Worm (Caenorhabditis elegans): ENCODE results near the gene glb-16.

The glb-16 gene

DNA sequence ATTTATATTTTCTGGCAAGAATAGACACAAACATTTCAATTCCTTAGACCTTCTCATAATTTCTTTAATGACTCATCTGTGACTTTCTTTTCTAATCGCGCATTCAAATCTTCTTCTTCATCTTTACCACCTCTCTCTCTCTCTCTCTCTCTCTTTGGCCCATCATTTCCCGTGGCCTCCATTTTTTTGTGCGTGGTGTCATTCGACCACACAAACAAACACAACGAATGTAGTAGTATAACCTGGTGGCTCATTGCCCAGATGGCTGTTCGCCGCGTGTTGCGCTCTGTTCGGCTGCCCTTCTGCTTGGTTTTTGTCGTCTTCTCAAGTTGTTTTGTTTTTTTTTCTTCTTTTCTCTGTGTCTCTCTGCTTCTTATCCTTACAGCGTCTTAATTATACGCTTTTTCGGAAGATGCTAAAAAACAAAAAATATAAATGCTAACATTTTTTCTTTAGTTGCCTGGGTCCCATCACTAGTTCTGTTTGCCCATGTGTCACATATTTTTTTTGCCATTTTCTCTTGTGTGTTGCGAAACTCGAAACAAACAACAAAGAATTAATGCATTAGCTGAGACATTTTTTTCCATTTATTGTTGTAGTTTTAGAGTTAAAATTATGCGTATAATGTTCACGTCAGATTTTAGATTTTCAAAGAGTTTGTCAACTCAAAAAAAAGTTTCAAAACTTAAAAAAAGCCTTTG is 37.7 kb upstream of the glb-16 start:
- TF ChIP-seq hmg-4 (GFP tag; optimal IDR thresholded peaks at IDR 0.05) (peak; percentile 14), scrt-1 (GFP tag; IDR thresholded peaks at IDR 0.05) (no peak)

DNA sequence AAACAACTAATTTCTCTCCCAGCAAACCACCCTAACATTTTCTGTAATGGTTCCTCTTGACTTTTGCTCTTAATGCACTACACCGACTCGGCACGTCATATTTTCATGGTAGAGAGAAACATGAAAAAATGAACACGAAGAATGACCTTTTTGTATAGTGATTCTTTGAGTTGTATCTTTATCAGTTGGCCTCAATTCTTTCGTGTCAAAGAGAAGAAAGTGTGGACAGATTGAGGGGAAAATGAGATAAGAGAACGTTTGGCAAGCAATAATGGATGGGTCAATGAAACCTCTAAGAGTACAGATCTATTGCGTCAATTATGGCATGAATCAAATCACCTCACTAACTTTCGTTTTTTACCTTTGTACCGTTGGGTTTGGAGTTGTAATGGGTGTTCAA is 36.0 kb upstream of the glb-16 start:
- TF ChIP-seq tbx-11 (GFP tag; IDR thresholded peaks at IDR 0.05) (no peak), ets-7 (tag; optimal IDR thresholded peaks at IDR 0.05) (no peak)

DNA sequence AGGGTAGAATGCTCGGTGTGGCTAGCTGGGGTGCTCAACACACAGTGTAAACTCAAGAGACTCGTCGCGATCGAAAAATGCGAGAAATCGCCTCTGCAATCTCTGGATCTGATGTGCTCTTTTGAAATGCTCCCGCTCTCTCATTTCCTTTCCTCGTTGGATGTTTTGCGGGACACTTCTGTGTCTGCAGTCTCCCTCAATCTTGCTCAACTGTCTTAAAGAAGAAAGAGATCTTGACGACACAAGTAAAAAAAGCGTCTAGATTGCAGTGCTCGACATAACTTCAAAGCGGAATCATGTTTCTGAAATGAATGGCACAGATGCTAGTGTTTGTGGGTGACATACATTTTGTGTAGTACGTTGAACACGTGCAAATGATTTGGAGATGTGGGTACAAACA is 33.7 kb upstream of the glb-16 start:
- TF ChIP-seq aly-1 (tag; optimal IDR thresholded peaks at IDR 0.05) = no peak

ce11 chrX:7573572-7573628 is 33.5 kb upstream of the glb-16 start, which contains the start of the genes unc-98 and F08C6.18:
Gene unc-98, minus strand, starts transcription at chrX:7573619.
Gene F08C6.18, minus strand, starts transcription at chrX:7573628.
- TF ChIP-seq B0310.2 (tag; optimal IDR thresholded peaks at IDR 0.05) = no peak
- no peak for TF ChIP-seq scrt-1 (GFP tag; IDR thresholded peaks at IDR 0.05)
- TF ChIP-seq hmbx-1 (tag; optimal IDR thresholded peaks at IDR 0.05) = no peak
- no peak for TF ChIP-seq hmg-4 (GFP tag; optimal IDR thresholded peaks at IDR 0.05)
- TF ChIP-seq ceh-36 (tag; optimal IDR thresholded peaks at IDR 0.05) = no peak

DNA sequence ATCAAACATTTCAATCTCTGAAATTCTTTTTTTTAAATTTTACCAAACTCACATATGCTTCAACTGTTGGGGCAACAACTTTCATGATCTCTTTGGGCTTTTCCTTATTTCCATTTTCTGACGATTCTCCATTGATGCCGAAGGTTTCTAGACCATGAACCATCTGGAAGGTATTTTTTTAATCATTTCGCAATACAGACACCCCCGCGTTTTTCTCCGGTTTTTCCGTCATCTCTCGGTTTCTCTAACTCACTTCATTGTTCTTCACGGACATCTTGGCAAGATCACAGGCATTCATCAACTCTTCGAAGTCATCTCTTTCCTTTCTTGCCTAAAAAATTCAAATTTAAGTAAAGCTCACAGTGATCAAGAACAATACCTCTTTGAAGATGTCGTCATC is 33.2 kb upstream of the glb-16 start:
- no peak for TF ChIP-seq sea-1 (GFP tag; conservative IDR thresholded peaks at IDR 0.05)
- TF ChIP-seq flt-1 (GFP tag; IDR thresholded peaks at IDR 0.05) = no peak
- TF ChIP-seq hnd-1 (tag; optimal IDR thresholded peaks at IDR 0.05) = no peak
- no peak for TF ChIP-seq hmbx-1 (tag; optimal IDR thresholded peaks at IDR 0.05)

- TF ChIP-seq F13C5.2 (tag; optimal IDR thresholded peaks at IDR 0.05) (no peak), tbx-37 (GFP tag; conservative IDR thresholded peaks at IDR 0.05) (no peak), pes-1 (GFP tag; IDR thresholded peaks at IDR 0.05) (no peak), hnd-1 (tag; optimal IDR thresholded peaks at IDR 0.05) (no peak), hmbx-1 (tag; optimal IDR thresholded peaks at IDR 0.05) (no peak), ama-1 (optimal IDR thresholded peaks at IDR 0.05) (no peak), tbx-11 (GFP tag; IDR thresholded peaks at IDR 0.05) (no peak), B0310.2 (tag; optimal IDR thresholded peaks at IDR 0.05) (no peak), scrt-1 (GFP tag; IDR thresholded peaks at IDR 0.05) (no peak), hmg-4 (GFP tag; optimal IDR thresholded peaks at IDR 0.05) (no peak), ceh-13 (GFP tag; optimal IDR thresholded peaks at IDR 0.05) (no peak), aly-1 (tag; optimal IDR thresholded peaks at IDR 0.05) (no peak)
Observed at ce11 chrX:7572057-7572456, 32.1 kb upstream of the glb-16 start, which contains the start of gene pcyt-1. Gene pcyt-1, plus strand, starts transcription at chrX:7572357.

ce11 chrX:7569685-7570518 is 30.0 kb upstream of the glb-16 start, which contains the start of gene apy-1:
Gene apy-1, minus strand, starts transcription at chrX:7569722.
- TF ChIP-seq tbx-37 (GFP tag; conservative IDR thresholded peaks at IDR 0.05) = peak; percentile 21; the same call in 1 of the 2 replicates
- TF ChIP-seq F13C5.2 (tag; optimal IDR thresholded peaks at IDR 0.05) = no peak

DNA sequence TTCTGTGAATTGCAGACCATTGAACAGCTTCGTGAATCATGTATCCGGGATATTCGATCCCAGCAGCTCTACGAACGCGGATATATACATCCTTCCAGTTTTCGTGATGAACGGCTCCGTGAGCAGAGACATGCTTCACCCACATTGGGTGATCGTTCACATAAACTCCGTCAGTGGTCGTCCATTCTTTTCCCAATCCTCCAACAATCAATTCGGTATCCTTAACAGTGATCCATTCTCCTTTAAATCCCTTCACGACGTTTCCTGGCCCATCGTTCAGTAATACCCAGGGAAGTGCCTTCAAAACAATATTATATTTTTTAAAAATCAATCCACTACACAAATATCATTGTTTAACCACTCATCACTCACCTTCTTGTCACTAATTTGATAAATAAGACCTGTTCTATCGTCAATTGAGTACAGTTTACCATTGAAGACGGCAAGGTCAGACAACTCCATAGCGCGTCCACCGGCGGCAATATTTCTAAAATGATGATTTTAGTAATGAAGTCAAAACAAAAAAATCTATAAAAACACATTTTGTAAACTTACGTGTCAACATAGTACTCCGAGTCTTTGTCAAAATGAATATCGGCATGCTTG is 28.9 kb upstream of the glb-16 start:
- no peak for TF ChIP-seq ceh-36 (tag; optimal IDR thresholded peaks at IDR 0.05)
- TF ChIP-seq F13C5.2 (tag; optimal IDR thresholded peaks at IDR 0.05) = no peak
- no peak for TF ChIP-seq ceh-13 (GFP tag; optimal IDR thresholded peaks at IDR 0.05)
- no peak for TF ChIP-seq scrt-1 (GFP tag; IDR thresholded peaks at IDR 0.05)
- TF ChIP-seq pes-1 (GFP tag; IDR thresholded peaks at IDR 0.05) = no peak
- TF ChIP-seq flt-1 (GFP tag; IDR thresholded peaks at IDR 0.05) = no peak
- TF ChIP-seq tbx-11 (GFP tag; IDR thresholded peaks at IDR 0.05) = no peak
- no peak for TF ChIP-seq hmbx-1 (tag; optimal IDR thresholded peaks at IDR 0.05)
- no peak for TF ChIP-seq hmg-4 (GFP tag; optimal IDR thresholded peaks at IDR 0.05)
- TF ChIP-seq tbx-37 (GFP tag; conservative IDR thresholded peaks at IDR 0.05) = no peak
- no peak for TF ChIP-seq ets-7 (tag; optimal IDR thresholded peaks at IDR 0.05)

DNA sequence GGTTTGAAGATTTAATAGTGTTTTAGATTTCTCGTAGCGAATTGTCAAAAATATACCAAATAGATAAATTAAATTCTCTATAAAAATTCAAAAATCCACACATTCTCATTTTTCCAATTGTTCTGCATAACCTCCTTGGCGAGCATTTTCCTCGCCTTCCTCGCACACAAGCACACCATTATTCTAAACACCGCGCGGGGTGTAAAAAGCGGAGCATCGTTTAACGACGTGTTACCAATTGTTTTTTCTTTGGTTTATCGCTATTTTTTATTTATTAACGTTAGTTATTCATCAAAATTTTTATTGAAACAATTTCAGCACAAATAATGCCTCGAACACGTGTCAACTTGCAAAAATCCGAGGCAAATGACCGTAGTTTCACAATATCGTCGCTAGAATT is 25.1 kb upstream of the glb-16 start, which contains the start of gene vps-52:
Gene vps-52, plus strand, starts transcription at position 319 of the 400 bp plus-strand sequence.
- no peak for TF ChIP-seq tbx-11 (GFP tag; IDR thresholded peaks at IDR 0.05)
- no peak for TF ChIP-seq sea-1 (GFP tag; conservative IDR thresholded peaks at IDR 0.05)
- TF ChIP-seq aly-1 (tag; optimal IDR thresholded peaks at IDR 0.05) = no peak
- TF ChIP-seq F13C5.2 (tag; optimal IDR thresholded peaks at IDR 0.05) = no peak
- no peak for TF ChIP-seq hnd-1 (tag; optimal IDR thresholded peaks at IDR 0.05)
- no peak for TF ChIP-seq ama-1 (optimal IDR thresholded peaks at IDR 0.05)
- no peak for TF ChIP-seq ceh-13 (GFP tag; optimal IDR thresholded peaks at IDR 0.05)

ce11 chrX:7563425-7563824 is 23.5 kb upstream of the glb-16 start:
- TF ChIP-seq tbx-11 (GFP tag; IDR thresholded peaks at IDR 0.05) (no peak), ama-1 (optimal IDR thresholded peaks at IDR 0.05) (no peak), B0310.2 (tag; optimal IDR thresholded peaks at IDR 0.05) (no peak), ceh-36 (tag; optimal IDR thresholded peaks at IDR 0.05) (no peak), flt-1 (GFP tag; IDR thresholded peaks at IDR 0.05) (no peak), ceh-13 (GFP tag; optimal IDR thresholded peaks at IDR 0.05) (no peak), hmbx-1 (tag; optimal IDR thresholded peaks at IDR 0.05) (no peak)

Measured in whole organism, early embryonic.